Fruit fly (Drosophila melanogaster): ENCODE data around the gene CG43335.

The CG43335 gene

dm6 chr3R:15635168-15635567 is at the start of gene CG43335:
Gene CG43335 (plus strand): TSS chr3R:15635468.
- TF ChIP-seq Dll (optimal IDR thresholded peaks at IDR 0.05) (no peak), CG8478 (optimal IDR thresholded peaks at IDR 0.05) (no peak), usp (GFP tag; optimal IDR thresholded peaks at IDR 0.05) (no peak), EcR (GFP tag; optimal IDR thresholded peaks at IDR 0.05) (no peak), psq (optimal IDR thresholded peaks at IDR 0.05) (no peak), pan (optimal IDR thresholded peaks at IDR 0.05) (no peak)

DNA sequence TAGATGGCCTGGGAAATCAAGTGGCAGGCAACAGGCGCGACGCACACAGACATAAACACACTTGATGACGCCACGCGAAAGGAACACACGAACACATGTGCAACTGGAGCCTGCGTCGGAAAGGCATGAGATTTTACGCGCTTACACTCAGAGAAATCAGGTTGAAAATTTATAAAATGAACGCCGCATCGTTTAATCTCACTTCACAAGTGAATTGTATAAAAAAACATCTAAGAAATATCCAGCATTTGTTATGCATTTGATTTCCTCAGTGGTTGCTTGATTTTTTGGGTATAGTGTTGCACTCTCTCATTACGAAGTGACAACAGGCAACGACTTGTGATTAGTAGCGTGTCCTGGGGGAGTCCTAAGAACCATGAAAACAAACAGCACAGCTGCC is 47.8 kb upstream of the CG43335 start:
- TF ChIP-seq CG8478 (optimal IDR thresholded peaks at IDR 0.05), result no peak

- TF ChIP-seq EcR (GFP tag; optimal IDR thresholded peaks at IDR 0.05), result no peak
- peak; percentile 97 for TF ChIP-seq Dll (optimal IDR thresholded peaks at IDR 0.05)
Measured at dm6 chr3R:15588567-15589321, 46.5 kb upstream of the CG43335 start.

- TF ChIP-seq psq (optimal IDR thresholded peaks at IDR 0.05), result no peak
- TF ChIP-seq CG8478 (optimal IDR thresholded peaks at IDR 0.05), result no peak
- no peak for TF ChIP-seq pan (optimal IDR thresholded peaks at IDR 0.05)
- TF ChIP-seq Dll (optimal IDR thresholded peaks at IDR 0.05), result no peak
- no peak for TF ChIP-seq usp (GFP tag; optimal IDR thresholded peaks at IDR 0.05)
- TF ChIP-seq EcR (GFP tag; optimal IDR thresholded peaks at IDR 0.05), result no peak
Measured at dm6 chr3R:15596022-15596438, 39.2 kb upstream of the CG43335 start.

dm6 chr3R:15600138-15600537 is 35.1 kb upstream of the CG43335 start:
- no peak for TF ChIP-seq usp (GFP tag; optimal IDR thresholded peaks at IDR 0.05)
- no peak for TF ChIP-seq EcR (GFP tag; optimal IDR thresholded peaks at IDR 0.05)
- no peak for TF ChIP-seq psq (optimal IDR thresholded peaks at IDR 0.05)
- no peak for TF ChIP-seq Dll (optimal IDR thresholded peaks at IDR 0.05)
- TF ChIP-seq pan (optimal IDR thresholded peaks at IDR 0.05), result no peak
- no peak for TF ChIP-seq CG8478 (optimal IDR thresholded peaks at IDR 0.05)

DNA sequence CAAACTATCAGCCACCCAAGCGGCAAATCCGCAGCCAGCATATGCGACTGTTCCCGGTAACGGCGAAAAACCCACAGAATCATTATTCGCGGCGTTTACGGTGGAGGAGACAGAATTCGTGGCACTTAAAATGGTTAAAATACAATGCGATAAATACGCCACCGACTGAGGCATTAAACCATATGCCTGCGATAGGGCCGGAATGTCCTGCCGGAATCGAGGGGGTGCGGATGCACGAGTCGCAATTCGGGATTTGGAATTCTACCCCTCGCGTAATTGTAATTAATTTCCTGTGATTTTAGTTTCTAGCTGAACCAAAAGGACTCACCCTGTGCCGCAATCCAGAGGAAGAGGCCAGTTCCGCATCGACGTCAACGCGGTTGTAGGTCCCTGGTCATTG is 26.0 kb upstream of the CG43335 start:
- TF ChIP-seq pan (optimal IDR thresholded peaks at IDR 0.05), result no peak
- TF ChIP-seq usp (GFP tag; optimal IDR thresholded peaks at IDR 0.05), result no peak
- no peak for TF ChIP-seq EcR (GFP tag; optimal IDR thresholded peaks at IDR 0.05)
- TF ChIP-seq CG8478 (optimal IDR thresholded peaks at IDR 0.05), result no peak
- TF ChIP-seq psq (optimal IDR thresholded peaks at IDR 0.05), result no peak

DNA sequence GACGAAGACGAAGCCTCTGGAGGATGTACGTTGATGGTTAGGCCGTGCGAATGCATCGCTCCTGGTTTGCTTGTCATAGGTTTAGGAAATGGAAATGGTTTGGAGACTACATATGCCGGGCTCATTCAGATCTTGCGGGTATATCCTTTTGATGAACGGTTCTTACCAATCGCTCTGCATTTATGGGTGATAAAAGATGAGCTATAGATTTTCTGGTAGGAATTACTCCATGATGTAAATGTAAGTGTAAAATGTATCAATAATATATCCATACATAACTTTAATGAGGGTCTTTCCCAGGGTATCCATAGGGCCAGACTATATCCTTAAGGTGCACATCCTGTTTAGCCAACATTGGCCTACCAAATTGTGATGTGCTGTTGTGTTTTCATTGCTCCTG is 23.6 kb upstream of the CG43335 start:
- TF ChIP-seq pan (optimal IDR thresholded peaks at IDR 0.05) (no peak), CG8478 (optimal IDR thresholded peaks at IDR 0.05) (no peak)

dm6 chr3R:15613875-15614274 is 21.4 kb upstream of the CG43335 start:
- TF ChIP-seq usp (GFP tag; optimal IDR thresholded peaks at IDR 0.05) (no peak), Dll (optimal IDR thresholded peaks at IDR 0.05) (no peak), psq (optimal IDR thresholded peaks at IDR 0.05) (no peak), CG8478 (optimal IDR thresholded peaks at IDR 0.05) (no peak), EcR (GFP tag; optimal IDR thresholded peaks at IDR 0.05) (no peak), pan (optimal IDR thresholded peaks at IDR 0.05) (no peak)

- no peak for TF ChIP-seq psq (optimal IDR thresholded peaks at IDR 0.05)
- TF ChIP-seq pan (optimal IDR thresholded peaks at IDR 0.05), result no peak
- TF ChIP-seq usp (GFP tag; optimal IDR thresholded peaks at IDR 0.05), result no peak
- TF ChIP-seq Dll (optimal IDR thresholded peaks at IDR 0.05), result no peak
- TF ChIP-seq CG8478 (optimal IDR thresholded peaks at IDR 0.05), result no peak
- TF ChIP-seq EcR (GFP tag; optimal IDR thresholded peaks at IDR 0.05), result no peak
Measured at dm6 chr3R:15617708-15618107, 17.6 kb upstream of the CG43335 start.

dm6 chr3R:15626863-15627262 is 8.4 kb upstream of the CG43335 start:
- TF ChIP-seq Dll (optimal IDR thresholded peaks at IDR 0.05) (no peak), usp (GFP tag; optimal IDR thresholded peaks at IDR 0.05) (no peak), CG8478 (optimal IDR thresholded peaks at IDR 0.05) (no peak), EcR (GFP tag; optimal IDR thresholded peaks at IDR 0.05) (no peak), pan (optimal IDR thresholded peaks at IDR 0.05) (no peak), psq (optimal IDR thresholded peaks at IDR 0.05) (no peak)

dm6 chr3R:15627274-15627673 is 8.0 kb upstream of the CG43335 start:
- TF ChIP-seq EcR (GFP tag; optimal IDR thresholded peaks at IDR 0.05), result no peak
- TF ChIP-seq Dll (optimal IDR thresholded peaks at IDR 0.05), result no peak
- no peak for TF ChIP-seq psq (optimal IDR thresholded peaks at IDR 0.05)
- TF ChIP-seq CG8478 (optimal IDR thresholded peaks at IDR 0.05), result no peak
- no peak for TF ChIP-seq pan (optimal IDR thresholded peaks at IDR 0.05)
- no peak for TF ChIP-seq usp (GFP tag; optimal IDR thresholded peaks at IDR 0.05)

DNA sequence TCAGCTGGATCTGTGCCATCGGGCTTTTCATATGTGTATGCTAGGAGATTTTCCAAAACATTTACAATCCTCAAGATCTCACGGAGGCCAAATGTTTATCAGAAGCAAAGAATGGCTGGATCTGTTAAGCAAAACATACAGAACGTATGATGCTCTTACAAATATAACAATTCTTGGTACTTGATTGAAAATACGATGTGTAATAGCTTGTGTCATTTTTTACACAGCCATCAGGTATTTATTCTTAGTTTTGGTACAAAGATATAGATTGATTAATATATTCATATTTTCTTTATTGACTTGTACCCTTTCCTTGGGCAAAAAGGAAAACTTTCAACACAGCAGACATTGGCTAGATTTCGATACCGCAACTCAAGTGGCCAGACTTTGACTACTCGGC is 7.3 kb upstream of the CG43335 start:
- TF ChIP-seq Dll (optimal IDR thresholded peaks at IDR 0.05) (no peak), CG8478 (optimal IDR thresholded peaks at IDR 0.05) (no peak), psq (optimal IDR thresholded peaks at IDR 0.05) (no peak), EcR (GFP tag; optimal IDR thresholded peaks at IDR 0.05) (no peak), usp (GFP tag; optimal IDR thresholded peaks at IDR 0.05) (no peak), pan (optimal IDR thresholded peaks at IDR 0.05) (no peak)

DNA sequence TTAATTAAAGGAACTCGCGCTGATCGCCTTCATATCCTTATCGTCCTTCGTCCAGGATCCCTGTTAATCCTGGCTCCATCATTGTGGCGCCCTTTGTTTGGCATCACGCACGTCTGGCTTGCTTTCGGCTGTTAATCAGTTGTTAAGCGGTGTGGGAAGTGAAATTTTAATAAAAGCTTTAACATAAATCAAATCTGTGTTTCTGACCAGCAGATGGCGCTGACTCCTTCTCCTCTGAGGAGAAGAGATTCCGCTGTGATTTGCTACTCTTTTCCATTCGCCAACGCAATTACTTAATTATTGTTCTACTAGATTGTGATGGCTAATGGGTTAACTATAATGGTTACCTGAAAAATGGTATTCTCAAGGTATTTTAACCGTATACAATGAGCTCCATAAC is 5.2 kb upstream of the CG43335 start:
- TF ChIP-seq CG8478 (optimal IDR thresholded peaks at IDR 0.05) (no peak), psq (optimal IDR thresholded peaks at IDR 0.05) (no peak), EcR (GFP tag; optimal IDR thresholded peaks at IDR 0.05) (no peak), pan (optimal IDR thresholded peaks at IDR 0.05) (no peak), usp (GFP tag; optimal IDR thresholded peaks at IDR 0.05) (no peak), Dll (optimal IDR thresholded peaks at IDR 0.05) (no peak)
